Fruit fly (Drosophila melanogaster) whole organism, embryonic: Measurements from ENCODE around the gene CG6330.

Source experiments
- Ada2b ChIP-seq: fragments of 200-800 bp; sonication (Bioruptor generic); IDR thresholded peaks from 2 replicates; pipeline ENCODE4 v1.3.6; 2022; ENCODE audit warnings: missing biosample characterization, missing genetic modification characterization
- Aef1 ChIP-seq: fragments of 200-800 bp; sonication (Bioruptor generic); IDR thresholded peaks from 3 replicates; pipeline ENCODE4 v1.3.6; 2022; ENCODE audit warnings: missing biosample characterization, missing genetic modification characterization
- B-H1 ChIP-seq: fragments of 200-800 bp; sonication (Bioruptor generic); IDR thresholded peaks from 3 replicates; pipeline ENCODE4 v1.3.6; 2022; ENCODE audit warnings: missing biosample characterization, missing genetic modification characterization
- CG10431 ChIP-seq: fragments of 200-800 bp; sonication (Bioruptor generic); optimal IDR thresholded peaks from 3 replicates; lab custom pipeline; 2018; ENCODE audit warnings: missing biosample characterization, mild to moderate bottlenecking, missing genetic modification characterization
- CG10565 ChIP-seq: fragments of 200-800 bp; sonication (Bioruptor generic); optimal IDR thresholded peaks from 3 replicates; lab custom pipeline; 2016; ENCODE audit warnings: missing biosample characterization, mild to moderate bottlenecking, missing genetic modification characterization
- CG10654 ChIP-seq: fragments of 200-800 bp; sonication (Bioruptor generic); optimal IDR thresholded peaks from 2 replicates; lab custom pipeline; 2016; ENCODE audit warnings: missing biosample characterization, missing genetic modification characterization
- CG10959 ChIP-seq: fragments of 200-800 bp; sonication (Bioruptor generic); IDR thresholded peaks from 2 replicates; pipeline ENCODE4 v1.3.6; 2022; ENCODE audit warnings: missing biosample characterization, missing genetic modification characterization
- CG11560 ChIP-seq: fragments of 200-800 bp; sonication (Bioruptor generic); IDR thresholded peaks from 3 replicates; pipeline ENCODE4 v1.3.6; 2022; ENCODE audit warnings: missing biosample characterization, missing genetic modification characterization
- CG12391 ChIP-seq: fragments of 200-800 bp; sonication (Bioruptor generic); optimal IDR thresholded peaks from 3 replicates; lab custom pipeline; 2018; ENCODE audit warnings: missing biosample characterization, mild to moderate bottlenecking, missing genetic modification characterization, moderate library complexity
- CG13123 ChIP-seq: fragments of 200-800 bp; sonication (Bioruptor generic); optimal IDR thresholded peaks from 2 replicates; lab custom pipeline; 2016; ENCODE audit warnings: missing biosample characterization, missing genetic modification characterization
- CG14014 ChIP-seq: fragments of 200-800 bp; sonication (Bioruptor generic); IDR thresholded peaks from 2 replicates; pipeline ENCODE4 v1.3.6; 2022; ENCODE audit warnings: missing biosample characterization, missing genetic modification characterization
- CG1529 ChIP-seq: fragments of 200-800 bp; sonication (Bioruptor generic); optimal IDR thresholded peaks from 3 replicates; lab custom pipeline; 2018; ENCODE audit warnings: missing biosample characterization, missing genetic modification characterization
- CG16779 ChIP-seq: fragments of 200-800 bp; sonication (Bioruptor generic); IDR thresholded peaks from 2 replicates; pipeline ENCODE4 v1.3.6; 2022; ENCODE audit warnings: missing biosample characterization, missing genetic modification characterization
- CG2120 ChIP-seq: fragments of 200-800 bp; sonication (Bioruptor generic); optimal IDR thresholded peaks from 3 replicates; lab custom pipeline; 2016; ENCODE audit warnings: missing biosample characterization, missing genetic modification characterization
- CG2889 ChIP-seq: fragments of 200-800 bp; sonication (Bioruptor generic); IDR thresholded peaks from 3 replicates; pipeline ENCODE4 v1.3.6; 2022; ENCODE audit warnings: missing biosample characterization, missing genetic modification characterization
- CG30431 ChIP-seq: fragments of 200-800 bp; sonication (Bioruptor generic); optimal IDR thresholded peaks from 2 replicates; lab custom pipeline; 2017; ENCODE audit warnings: missing biosample characterization, missing genetic modification characterization
- CG3163 ChIP-seq: fragments of 200-800 bp; sonication (Bioruptor generic); optimal IDR thresholded peaks from 3 replicates; lab custom pipeline; 2016; ENCODE audit warnings: missing biosample characterization, missing genetic modification characterization
- CG34376 ChIP-seq: fragments of 200-800 bp; sonication (Bioruptor generic); optimal IDR thresholded peaks from 2 replicates; lab custom pipeline; 2018; ENCODE audit warnings: missing biosample characterization, mild to moderate bottlenecking, missing genetic modification characterization
- CG4328 ChIP-seq: fragments of 200-800 bp; sonication (Bioruptor generic); optimal IDR thresholded peaks from 3 replicates; lab custom pipeline; 2017; ENCODE audit warnings: missing biosample characterization, missing genetic modification reagents, missing genetic modification characterization
- CG4424 ChIP-seq: fragments of 200-800 bp; sonication (Bioruptor generic); optimal IDR thresholded peaks from 3 replicates; lab custom pipeline; 2016; ENCODE audit warnings: missing biosample characterization, missing genetic modification characterization
- CG7786 ChIP-seq: fragments of 200-800 bp; sonication (Bioruptor generic); optimal IDR thresholded peaks from 2 replicates; lab custom pipeline; 2016; ENCODE audit warnings: missing biosample characterization, missing genetic modification characterization
- CG8359 ChIP-seq: fragments of 200-800 bp; sonication (Bioruptor generic); optimal IDR thresholded peaks from 2 replicates; lab custom pipeline; 2017; ENCODE audit warnings: missing biosample characterization, mild to moderate bottlenecking, missing genetic modification characterization, borderline replicate concordance
- CG9215 ChIP-seq: fragments of 200-800 bp; sonication (Bioruptor generic); IDR thresholded peaks from 2 replicates; pipeline ENCODE4 v1.3.6; 2022; ENCODE audit warnings: missing biosample characterization, missing genetic modification characterization
- Chrac-16 ChIP-seq: fragments of 200-800 bp; sonication (Bioruptor generic); optimal IDR thresholded peaks from 3 replicates; lab custom pipeline; 2016; ENCODE audit warnings: missing biosample characterization, missing genetic modification characterization
- CoRest ChIP-seq: fragments of 200-800 bp; sonication (Bioruptor generic); optimal IDR thresholded peaks from 3 replicates; lab custom pipeline; 2018; ENCODE audit warnings: missing biosample characterization, mild to moderate bottlenecking, missing genetic modification characterization, moderate library complexity
- CrebB ChIP-seq: fragments of 200-800 bp; sonication (Bioruptor generic); optimal IDR thresholded peaks from 3 replicates; lab custom pipeline; 2018; ENCODE audit warnings: missing biosample characterization, mild to moderate bottlenecking, missing genetic modification characterization
- Elba2 ChIP-seq: fragments of 200-800 bp; sonication (Bioruptor generic); optimal IDR thresholded peaks from 3 replicates; lab custom pipeline; 2016; ENCODE audit warnings: missing biosample characterization, missing genetic modification characterization
- Fer2 ChIP-seq: fragments of 200-800 bp; sonication (Bioruptor generic); optimal IDR thresholded peaks from 2 replicates; lab custom pipeline; 2018; ENCODE audit warnings: missing biosample characterization, mild to moderate bottlenecking, missing genetic modification characterization, moderate library complexity
- GATAe ChIP-seq: fragments of 200-800 bp; sonication (Bioruptor generic); conservative IDR thresholded peaks from 2 replicates; pipeline ENCODE4 v1.3.6; 2022; ENCODE audit warnings: missing biosample characterization, missing genetic modification characterization
- H2.0 ChIP-seq: fragments of 200-800 bp; sonication (Bioruptor generic); IDR thresholded peaks from 2 replicates; pipeline ENCODE4 v1.3.6; 2022; ENCODE audit warnings: missing biosample characterization, missing genetic modification characterization
- HLHmδ ChIP-seq: fragments of 200-800 bp; sonication (Bioruptor generic); optimal IDR thresholded peaks from 2 replicates; lab custom pipeline; 2018; ENCODE audit warnings: missing biosample characterization, mild to moderate bottlenecking, missing genetic modification characterization, moderate library complexity
- Hey ChIP-seq: fragments of 200-800 bp; sonication (Bioruptor generic); optimal IDR thresholded peaks from 3 replicates; lab custom pipeline; 2018; ENCODE audit warnings: missing biosample characterization, mild to moderate bottlenecking, missing genetic modification characterization
- Mad ChIP-seq: fragments of 200-800 bp; sonication (Bioruptor generic); optimal IDR thresholded peaks from 2 replicates; lab custom pipeline; 2016; ENCODE audit warnings: missing biosample characterization, missing genetic modification characterization
- NK7.1 ChIP-seq: fragments of 200-800 bp; sonication (Bioruptor generic); optimal IDR thresholded peaks from 3 replicates; lab custom pipeline; 2016; ENCODE audit warnings: missing biosample characterization, missing genetic modification characterization
- Sin3A ChIP-seq: fragments of >200 bp; optimal IDR thresholded peaks from 2 replicates; lab custom pipeline; 2018
- Trl ChIP-seq, 3 experiments: fragments of >200 bp in 2 of 3; fragments of 200-800 bp in 1 of 3; sonication (Bioruptor generic) in 1 of 3; optimal IDR thresholded peaks; 2 replicates in 1 of 3; 3 replicates in 2 of 3; lab custom pipeline; 2016 to 2017; ENCODE audit warnings: missing biosample characterization in 1 of 3, missing genetic modification characterization in 1 of 3
- ac ChIP-seq: fragments of 200-800 bp; sonication (Bioruptor generic); optimal IDR thresholded peaks from 3 replicates; lab custom pipeline; 2017; ENCODE audit warnings: missing biosample characterization, mild to moderate bottlenecking, missing genetic modification characterization
- chm ChIP-seq: fragments of 200-800 bp; sonication (Bioruptor generic); IDR thresholded peaks from 2 replicates; pipeline ENCODE4 v1.3.6; 2022; ENCODE audit warnings: missing biosample characterization, missing genetic modification characterization
- crp ChIP-seq, 2 experiments: fragments of 200-800 bp; sonication (Bioruptor generic); optimal IDR thresholded peaks; 2 replicates in 1 of 2; 3 replicates in 1 of 2; lab custom pipeline; 2017; ENCODE audit warnings: missing biosample characterization in 2 of 2, missing genetic modification characterization in 2 of 2, mild to moderate bottlenecking in 1 of 2, moderate library complexity in 1 of 2
- danr ChIP-seq: fragments of 200-800 bp; sonication (Bioruptor generic); IDR thresholded peaks from 2 replicates; pipeline ENCODE4 v1.3.6; 2022; ENCODE audit warnings: missing biosample characterization, missing genetic modification characterization
- ewg ChIP-seq: fragments of 200-800 bp; sonication (Bioruptor generic); optimal IDR thresholded peaks from 3 replicates; lab custom pipeline; 2017; ENCODE audit warnings: mild to moderate bottlenecking, missing biosample characterization, missing genetic modification reagents, missing genetic modification characterization
- gcm ChIP-seq: fragments of 200-800 bp; sonication (Bioruptor generic); optimal IDR thresholded peaks from 2 replicates; lab custom pipeline; 2019; ENCODE audit warnings: missing biosample characterization, mild to moderate bottlenecking, missing genetic modification characterization, moderate library complexity
- jing ChIP-seq: fragments of 200-800 bp; sonication (Bioruptor generic); optimal IDR thresholded peaks from 2 replicates; lab custom pipeline; 2018; ENCODE audit warnings: missing biosample characterization, mild to moderate bottlenecking, missing genetic modification characterization
- jumu ChIP-seq: fragments of 200-800 bp; sonication (Bioruptor generic); optimal IDR thresholded peaks from 3 replicates; lab custom pipeline; 2016; ENCODE audit warnings: missing biosample characterization, missing genetic modification characterization
- ken ChIP-seq: fragments of 200-800 bp; sonication (Bioruptor generic); IDR thresholded peaks from 3 replicates; pipeline ENCODE4 v1.3.6; 2022; ENCODE audit warnings: missing biosample characterization, missing genetic modification characterization
- maf-S ChIP-seq: fragments of 200-800 bp; sonication (Bioruptor generic); optimal IDR thresholded peaks from 2 replicates; lab custom pipeline; 2016; ENCODE audit warnings: missing biosample characterization, missing genetic modification characterization
- nerfin-1 ChIP-seq: fragments of 200-800 bp; sonication (Bioruptor generic); optimal IDR thresholded peaks from 3 replicates; lab custom pipeline; 2019; ENCODE audit warnings: missing biosample characterization, mild to moderate bottlenecking, missing genetic modification characterization, moderate library complexity
- nom ChIP-seq: fragments of 200-800 bp; sonication (Bioruptor generic); optimal IDR thresholded peaks from 2 replicates; lab custom pipeline; 2017; ENCODE audit warnings: missing biosample characterization, missing genetic modification characterization, mild to moderate bottlenecking, moderate library complexity, missing genetic modification reagents
- pnt ChIP-seq: fragments of 200-800 bp; sonication (Bioruptor generic); optimal IDR thresholded peaks from 3 replicates; lab custom pipeline; 2016; ENCODE audit warnings: missing biosample characterization, missing genetic modification characterization
- sens ChIP-seq: fragments of 200-800 bp; sonication (Bioruptor generic); peaks from one replicate; lab custom pipeline; 2016; ENCODE audit warnings: missing biosample characterization, missing genetic modification characterization
- seq ChIP-seq: fragments of 200-800 bp; sonication (Bioruptor generic); IDR thresholded peaks from 2 replicates; pipeline ENCODE4 v1.3.6; 2022; ENCODE audit warnings: missing biosample characterization, missing genetic modification characterization

Gene CG6330

dm6 chr3R:26954020-26954672, 4.1 kb downstream of the CG6330 start:
- TF ChIP-seq CoRest (tag; lab: Kevin White, UChicago), result peak; percentile 74
- no peak for TF ChIP-seq chm
- TF ChIP-seq pnt (GFP tag; lab: Kevin White, UChicago), result no peak
- TF ChIP-seq CrebB (tag; lab: Kevin White, UChicago), result no peak
- no peak for TF ChIP-seq CG16779 (GFP tag; lab: Robert Waterston, UW)
- TF ChIP-seq nom (GFP tag; lab: Kevin White, UChicago), result peak; percentile 94
- no peak for TF ChIP-seq CG2120 (GFP tag; lab: Kevin White, UChicago)
- TF ChIP-seq GATAe (GFP tag; lab: Robert Waterston, UW), result no peak
- TF ChIP-seq CG12391, result peak; percentile 85
- peak; percentile 84 for TF ChIP-seq sens (GFP tag; lab: Kevin White, UChicago)
- no peak for TF ChIP-seq CG4328 (GFP tag; lab: Kevin White, UChicago)
- TF ChIP-seq seq, result peak; percentile 50; the same call in 1 of the 2 replicates
- no peak for TF ChIP-seq Elba2 (GFP tag; lab: Kevin White, UChicago)
- TF ChIP-seq Hey (tag; lab: Kevin White, UChicago), result no peak
- peak; percentile 61 for TF ChIP-seq gcm (GFP tag; lab: Kevin White, UChicago)
- TF ChIP-seq jumu (GFP tag; lab: Kevin White, UChicago), result no peak
- TF ChIP-seq CG8359 (GFP tag; lab: Kevin White, UChicago), result peak; percentile 16
- peak; percentile 86 for TF ChIP-seq ken (GFP tag; lab: Robert Waterston, UW)
- TF ChIP-seq ac, result no peak
- no peak for TF ChIP-seq CG34376 (GFP tag; lab: Kevin White, UChicago)
- peak; percentile 81 for TF ChIP-seq H2.0 (GFP tag; lab: Robert Waterston, UW)
- TF ChIP-seq danr, result no peak
- no peak for TF ChIP-seq CG7786 (GFP tag; lab: Kevin White, UChicago)
- peak in 1 of 2 experiments; percentile 5 for TF ChIP-seq crp (GFP tag; optimal IDR thresholded peaks at IDR 0.05; lab: Kevin White, UChicago)
- TF ChIP-seq Chrac-16 (GFP tag; lab: Kevin White, UChicago), result peak; percentile 54
- no peak for TF ChIP-seq Mad
- peak; percentile 61 for TF ChIP-seq CG4424 (GFP tag; lab: Kevin White, UChicago)
- no peak for TF ChIP-seq CG2889 (GFP tag; lab: Robert Waterston, UW)
- peak; percentile 49 for TF ChIP-seq CG1529 (GFP tag; lab: Kevin White, UChicago)
- no peak for TF ChIP-seq HLHmδ (GFP tag; lab: Kevin White, UChicago)
- no peak for TF ChIP-seq CG10565
- TF ChIP-seq CG10654 (GFP tag; lab: Kevin White, UChicago), result peak; percentile 43
- peak; percentile 74 for TF ChIP-seq Ada2b
- peak; percentile 85 for TF ChIP-seq B-H1 (GFP tag; lab: Robert Waterston, UW)
- TF ChIP-seq CG11560 (tag; lab: Robert Waterston, UW), result peak; percentile 48; the same call in 1 of the 3 replicates
- TF ChIP-seq CG9215 (GFP tag; lab: Robert Waterston, UW), result no peak
- peak; percentile 60 for TF ChIP-seq CG30431 (GFP tag; lab: Kevin White, UChicago)
- TF ChIP-seq Trl (optimal IDR thresholded peaks at IDR 0.05; lab: Kevin White, UChicago), result peak in 1 of 2 experiments; percentile 17
- no peak for TF ChIP-seq Trl (GFP tag; optimal IDR thresholded peaks at IDR 0.05; lab: Kevin White, UChicago)
- TF ChIP-seq Fer2 (tag; lab: Kevin White, UChicago), result no peak
- TF ChIP-seq CG14014, result peak; percentile 50
- TF ChIP-seq maf-S (GFP tag; lab: Kevin White, UChicago), result no peak
- TF ChIP-seq NK7.1 (GFP tag; lab: Kevin White, UChicago), result no peak
- TF ChIP-seq nerfin-1 (tag; lab: Kevin White, UChicago), result peak; percentile 2
- no peak for TF ChIP-seq jing
- TF ChIP-seq ewg (GFP tag; lab: Kevin White, UChicago), result peak; percentile 66
- peak; percentile 6 for TF ChIP-seq CG10431 (GFP tag; lab: Kevin White, UChicago)
- TF ChIP-seq Sin3A (lab: Kevin White, UChicago), result no peak
- no peak for TF ChIP-seq CG3163 (GFP tag; lab: Kevin White, UChicago)
- peak; percentile 26; the same call in 1 of the 2 replicates for TF ChIP-seq CG10959
- TF ChIP-seq Aef1, result peak; percentile 87
- TF ChIP-seq CG13123 (GFP tag; lab: Kevin White, UChicago), result peak; percentile 42
